Fruit fly (Drosophila melanogaster) whole organism, embryonic: ENCODE results near the gene bumpel.

ENCODE experiments used
- Blimp-1 ChIP-seq: fragments of 200-800 bp; sonication (Bioruptor generic); optimal IDR thresholded peaks from 3 replicates; lab custom pipeline; 2018; ENCODE audit warnings: missing biosample characterization, missing genetic modification characterization, mild to moderate bottlenecking, moderate library complexity, missing genetic modification reagents
- CG10366 ChIP-seq: fragments of 200-800 bp; sonication (Bioruptor generic); IDR thresholded peaks from 2 replicates; pipeline ENCODE4 v1.3.6; 2022; ENCODE audit warnings: missing biosample characterization, missing genetic modification characterization
- CG10654 ChIP-seq: fragments of 200-800 bp; sonication (Bioruptor generic); optimal IDR thresholded peaks from 2 replicates; lab custom pipeline; 2016; ENCODE audit warnings: missing biosample characterization, missing genetic modification characterization
- CG12219 ChIP-seq: fragments of 200-800 bp; sonication (Bioruptor generic); optimal IDR thresholded peaks from 3 replicates; lab custom pipeline; 2018; ENCODE audit warnings: missing biosample characterization, mild to moderate bottlenecking, missing genetic modification characterization
- CG12236 ChIP-seq: fragments of 200-800 bp; sonication (Bioruptor generic); optimal IDR thresholded peaks from 2 replicates; lab custom pipeline; 2016; ENCODE audit warnings: missing biosample characterization, missing genetic modification characterization
- CG13624 ChIP-seq: fragments of 200-800 bp; sonication (Bioruptor generic); optimal IDR thresholded peaks from 2 replicates; lab custom pipeline; 2016; ENCODE audit warnings: missing biosample characterization, missing genetic modification characterization
- CG14860 ChIP-seq: fragments of 200-800 bp; sonication (Bioruptor generic); IDR thresholded peaks from 3 replicates; pipeline ENCODE4 v1.3.6; 2022; ENCODE audit warnings: missing biosample characterization, missing genetic modification characterization; ENCODE audit not compliant: partially characterized antibody
- CG15269 ChIP-seq: fragments of 200-800 bp; sonication (Bioruptor generic); optimal IDR thresholded peaks from 2 replicates; lab custom pipeline; 2018; ENCODE audit warnings: missing biosample characterization, mild to moderate bottlenecking, missing genetic modification characterization, moderate library complexity
- CG17328 ChIP-seq: fragments of 200-800 bp; sonication (Bioruptor generic); IDR thresholded peaks from 2 replicates; pipeline ENCODE4 v1.3.6; 2022; ENCODE audit warnings: missing biosample characterization, missing genetic modification characterization
- CG17802 ChIP-seq: fragments of 200-800 bp; sonication (Bioruptor generic); optimal IDR thresholded peaks from 2 replicates; lab custom pipeline; 2018; ENCODE audit warnings: missing biosample characterization, mild to moderate bottlenecking, missing genetic modification characterization, moderate library complexity
- CG31224 ChIP-seq: fragments of 200-800 bp; sonication (Bioruptor generic); IDR thresholded peaks from 2 replicates; pipeline ENCODE4 v1.3.6; 2022; ENCODE audit warnings: missing biosample characterization, missing genetic modification characterization
- CG31365 ChIP-seq: fragments of 200-800 bp; sonication (Bioruptor generic); optimal IDR thresholded peaks from 2 replicates; lab custom pipeline; 2018; ENCODE audit warnings: missing biosample characterization, mild to moderate bottlenecking, missing genetic modification characterization
- CG3995 ChIP-seq: fragments of 200-800 bp; sonication (Bioruptor generic); optimal IDR thresholded peaks from 3 replicates; lab custom pipeline; 2016; ENCODE audit warnings: missing biosample characterization, missing genetic modification characterization
- CG4360 ChIP-seq: fragments of 200-800 bp; sonication (Bioruptor generic); IDR thresholded peaks from 2 replicates; pipeline ENCODE4 v1.3.6; 2022; ENCODE audit warnings: missing biosample characterization, missing genetic modification characterization
- CG6175 ChIP-seq: fragments of 200-800 bp; sonication (Bioruptor generic); IDR thresholded peaks from 3 replicates; pipeline ENCODE4 v1.3.6; 2022; ENCODE audit warnings: missing biosample characterization, missing genetic modification characterization
- CkIIα-i1 ChIP-seq: fragments of 200-800 bp; sonication (Bioruptor generic); IDR thresholded peaks from 2 replicates; pipeline ENCODE4 v1.3.6; 2022; ENCODE audit warnings: missing biosample characterization, missing genetic modification characterization
- Dek ChIP-seq: fragments of 200-800 bp; sonication (Bioruptor generic); optimal IDR thresholded peaks from 3 replicates; lab custom pipeline; 2019; ENCODE audit warnings: missing biosample characterization, mild to moderate bottlenecking, missing genetic modification characterization, moderate library complexity
- Doc3 ChIP-seq: fragments of 200-800 bp; sonication (Bioruptor generic); IDR thresholded peaks from 3 replicates; pipeline ENCODE4 v1.3.6; 2022; ENCODE audit warnings: missing biosample characterization, missing genetic modification characterization; ENCODE audit not compliant: partially characterized antibody
- E2f2 ChIP-seq: fragments of 200-800 bp; sonication (Bioruptor generic); IDR thresholded peaks from 2 replicates; pipeline ENCODE4 v1.3.6; 2022; ENCODE audit warnings: missing biosample characterization, missing genetic modification characterization
- Fer1 ChIP-seq: fragments of 200-800 bp; sonication (Bioruptor generic); optimal IDR thresholded peaks from 2 replicates; lab custom pipeline; 2017; ENCODE audit warnings: missing biosample characterization, mild to moderate bottlenecking, missing genetic modification characterization
- Hey ChIP-seq: fragments of 200-800 bp; sonication (Bioruptor generic); optimal IDR thresholded peaks from 3 replicates; lab custom pipeline; 2018; ENCODE audit warnings: missing biosample characterization, mild to moderate bottlenecking, missing genetic modification characterization
- Lhr ChIP-seq: fragments of 200-800 bp; sonication (Bioruptor generic); optimal IDR thresholded peaks from 3 replicates; lab custom pipeline; 2017; ENCODE audit warnings: mild to moderate bottlenecking, missing biosample characterization, missing genetic modification reagents, missing genetic modification characterization
- Meics ChIP-seq: fragments of 200-800 bp; sonication (Bioruptor generic); optimal IDR thresholded peaks from 2 replicates; lab custom pipeline; 2017; ENCODE audit warnings: missing biosample characterization, mild to moderate bottlenecking, missing genetic modification characterization
- NC2β ChIP-seq: fragments of 200-800 bp; sonication (Bioruptor generic); optimal IDR thresholded peaks from 2 replicates; lab custom pipeline; 2016; ENCODE audit warnings: missing biosample characterization, missing genetic modification characterization
- Nf-YA ChIP-seq: fragments of 200-800 bp; sonication (Bioruptor generic); IDR thresholded peaks from 2 replicates; pipeline ENCODE4 v1.3.6; 2022; ENCODE audit warnings: missing biosample characterization, missing genetic modification characterization
- Opbp ChIP-seq: fragments of 200-800 bp; sonication (Bioruptor generic); IDR thresholded peaks from 3 replicates; pipeline ENCODE4 v1.3.6; 2022; ENCODE audit warnings: missing biosample characterization, missing genetic modification characterization; ENCODE audit not compliant: partially characterized antibody
- Sox100B ChIP-seq: fragments of 200-800 bp; sonication (Bioruptor generic); optimal IDR thresholded peaks from 3 replicates; lab custom pipeline; 2018; ENCODE audit warnings: missing biosample characterization, mild to moderate bottlenecking, missing genetic modification characterization
- Sry-β ChIP-seq: fragments of 200-800 bp; sonication (Bioruptor generic); optimal IDR thresholded peaks from 2 replicates; lab custom pipeline; 2018; ENCODE audit warnings: missing biosample characterization, mild to moderate bottlenecking, missing genetic modification characterization, moderate library complexity
- TFAM ChIP-seq: fragments of 200-800 bp; sonication (Bioruptor generic); optimal IDR thresholded peaks from 2 replicates; lab custom pipeline; 2017; ENCODE audit warnings: missing biosample characterization, missing genetic modification characterization, inconsistent platforms
- abd-A ChIP-seq: fragments of 200-800 bp; sonication (Bioruptor generic); optimal IDR thresholded peaks from 3 replicates; lab custom pipeline; 2019; ENCODE audit warnings: missing biosample characterization, mild to moderate bottlenecking, missing genetic modification characterization, moderate library complexity
- aop ChIP-seq: fragments of 200-800 bp; sonication (Bioruptor generic); IDR thresholded peaks from 2 replicates; pipeline ENCODE4 v1.3.6; 2022; ENCODE audit warnings: missing biosample characterization, missing genetic modification characterization
- az2 ChIP-seq: fragments of 200-800 bp; sonication (Bioruptor generic); optimal IDR thresholded peaks from 3 replicates; lab custom pipeline; 2016; ENCODE audit warnings: missing biosample characterization, missing genetic modification characterization
- chif ChIP-seq, 2 experiments: fragments of 200-800 bp; sonication (Bioruptor generic); optimal IDR thresholded peaks; 3 replicates each; lab custom pipeline; 2016; ENCODE audit warnings: missing biosample characterization in 2 of 2, missing genetic modification characterization in 2 of 2
- cwo ChIP-seq: fragments of 200-800 bp; sonication (Bioruptor generic); optimal IDR thresholded peaks from 3 replicates; lab custom pipeline; 2017; ENCODE audit warnings: missing biosample characterization, missing genetic modification characterization, mild to moderate bottlenecking, moderate library complexity, missing genetic modification reagents
- da ChIP-seq: fragments of 200-800 bp; sonication (Bioruptor generic); optimal IDR thresholded peaks from 2 replicates; lab custom pipeline; 2016; ENCODE audit warnings: missing biosample characterization, missing genetic modification characterization
- esg ChIP-seq: fragments of 200-800 bp; sonication (Bioruptor generic); conservative IDR thresholded peaks from 2 replicates; pipeline ENCODE4 v1.3.6; 2022; ENCODE audit warnings: missing biosample characterization, missing genetic modification characterization
- ewg ChIP-seq: fragments of 200-800 bp; sonication (Bioruptor generic); optimal IDR thresholded peaks from 3 replicates; lab custom pipeline; 2017; ENCODE audit warnings: mild to moderate bottlenecking, missing biosample characterization, missing genetic modification reagents, missing genetic modification characterization
- ftz-f1 ChIP-seq: fragments of 200-800 bp; sonication (Bioruptor generic); optimal IDR thresholded peaks from 2 replicates; lab custom pipeline; 2016; ENCODE audit warnings: missing biosample characterization, missing genetic modification characterization
- h ChIP-seq: fragments of >200 bp; optimal IDR thresholded peaks from 2 replicates; lab custom pipeline; 2017
- ham ChIP-seq: fragments of 200-800 bp; sonication (Bioruptor generic); IDR thresholded peaks from 2 replicates; pipeline ENCODE4 v1.3.6; 2022; ENCODE audit warnings: missing biosample characterization, missing genetic modification characterization
- kni ChIP-seq: fragments of 200-800 bp; sonication (Bioruptor generic); optimal IDR thresholded peaks from 3 replicates; lab custom pipeline; 2017; ENCODE audit warnings: mild to moderate bottlenecking, missing biosample characterization, missing genetic modification reagents, missing genetic modification characterization
- pho ChIP-seq: fragments of 200-800 bp; sonication (Bioruptor generic); optimal IDR thresholded peaks from 2 replicates; lab custom pipeline; 2016; ENCODE audit warnings: missing biosample characterization, missing genetic modification characterization
- row ChIP-seq: fragments of 200-800 bp; sonication (Bioruptor generic); IDR thresholded peaks from 3 replicates; pipeline ENCODE4 v1.3.6; 2022; ENCODE audit warnings: missing biosample characterization, missing genetic modification characterization
- slbo ChIP-seq: fragments of 200-800 bp; sonication (Bioruptor generic); IDR thresholded peaks from 2 replicates; pipeline ENCODE4 v1.3.6; 2022; ENCODE audit warnings: missing biosample characterization, missing genetic modification characterization
- slou ChIP-seq: fragments of 200-800 bp; sonication (Bioruptor generic); optimal IDR thresholded peaks from 3 replicates; lab custom pipeline; 2016; ENCODE audit warnings: missing biosample characterization, missing genetic modification characterization
- sna ChIP-seq: fragments of 200-800 bp; sonication (Bioruptor generic); IDR thresholded peaks from 2 replicates; pipeline ENCODE4 v1.3.6; 2022; ENCODE audit warnings: missing biosample characterization, missing genetic modification characterization; ENCODE audit not compliant: partially characterized antibody
- tap ChIP-seq: fragments of 200-800 bp; optimal IDR thresholded peaks from 3 replicates; lab custom pipeline; 2019; ENCODE audit warnings: missing biosample characterization, mild to moderate bottlenecking, missing genetic modification characterization, moderate library complexity
- tll ChIP-seq, 2 experiments: fragments of 200-800 bp in 1 of 2; fragments of >200 bp in 1 of 2; sonication (Bioruptor generic) in 1 of 2; optimal IDR thresholded peaks; 2 replicates each; lab custom pipeline; 2017 to 2019; ENCODE audit warnings: missing biosample characterization in 2 of 2, missing genetic modification characterization in 2 of 2, mild to moderate bottlenecking in 1 of 2, moderate library complexity in 1 of 2
- zf30C ChIP-seq: fragments of 200-800 bp; sonication (Bioruptor generic); optimal IDR thresholded peaks from 3 replicates; lab custom pipeline; 2018; ENCODE audit warnings: missing biosample characterization, mild to moderate bottlenecking, missing genetic modification characterization

bumpel gene

DNA sequence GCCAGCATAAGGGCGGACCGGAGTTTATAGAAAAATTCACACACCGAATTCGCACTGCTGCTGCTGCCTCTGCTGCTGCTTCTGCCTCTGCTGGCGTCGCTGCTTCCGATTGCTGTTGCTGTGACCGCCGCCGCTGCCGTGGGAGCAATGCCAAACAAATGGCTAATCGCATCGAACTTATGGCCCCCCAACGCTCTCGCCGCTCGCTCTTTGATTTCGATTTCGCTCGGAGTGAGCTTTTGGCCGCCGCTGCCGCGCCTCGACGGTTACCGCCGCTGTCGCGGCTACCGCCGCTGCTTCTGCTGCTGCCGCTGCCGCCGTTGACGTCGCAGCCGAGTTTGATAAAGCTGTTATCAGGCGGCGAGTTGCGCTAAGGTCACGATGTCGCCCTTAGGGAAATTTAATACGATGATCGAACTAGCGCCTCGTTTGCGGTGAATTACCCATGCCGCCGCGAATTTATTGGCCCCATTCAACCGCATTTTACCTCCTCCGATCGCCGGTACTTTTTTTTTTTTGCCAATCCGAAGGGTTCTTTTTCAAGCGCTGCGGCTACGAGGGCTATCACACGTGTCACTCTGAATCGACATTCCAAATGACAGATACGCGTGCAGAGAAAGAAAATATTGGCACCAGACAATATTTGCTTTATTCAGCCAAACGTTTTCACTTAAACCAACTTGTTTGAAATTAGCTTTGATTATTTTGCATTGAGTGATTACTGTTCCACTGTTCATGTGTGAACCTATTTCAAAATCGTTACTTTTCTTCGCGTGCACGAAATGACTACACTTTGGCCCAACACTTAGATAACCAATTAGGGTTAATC, 39.8 kb upstream of the bumpel start (continued):
- TF ChIP-seq zf30C (GFP tag; lab: Kevin White, UChicago) (no peak), CG17802 (tag; lab: Kevin White, UChicago) (peak; percentile 15), az2 (GFP tag; lab: Kevin White, UChicago) (peak; percentile 38), CG14860 (GFP tag; lab: Robert Waterston, UW) (no peak), CG12236 (GFP tag; lab: Kevin White, UChicago) (peak; percentile 17), Meics (GFP tag; lab: Kevin White, UChicago) (peak; percentile 77), Hey (no peak), row (GFP tag; lab: Robert Waterston, UW) (peak; percentile 90), Doc3 (GFP tag; lab: Robert Waterston, UW) (no peak), Fer1 (GFP tag; lab: Kevin White, UChicago) (peak; percentile 53), CG12219 (GFP tag; lab: Kevin White, UChicago) (peak; percentile 49), TFAM (GFP tag; lab: Kevin White, UChicago) (no peak), cwo (peak; percentile 85), CG3995 (peak; percentile 55), aop (GFP tag; lab: Robert Waterston, UW) (no peak), ewg (GFP tag; lab: Kevin White, UChicago) (peak; percentile 26), esg (GFP tag; lab: Robert Waterston, UW) (peak; percentile 78), abd-A (tag; lab: Kevin White, UChicago) (no peak), CG17328 (GFP tag; lab: Robert Waterston, UW) (peak; percentile 67), CG6175 (GFP tag; lab: Robert Waterston, UW) (peak; percentile 62; the same call in 2 of the 3 replicates), da (GFP tag; lab: Kevin White, UChicago) (no peak), h (lab: Kevin White, UChicago) (no peak), ftz-f1 (GFP tag; lab: Kevin White, UChicago) (no peak), Dek (tag; lab: Kevin White, UChicago) (peak; percentile 35), Sry-β (no peak), CG15269 (peak; percentile 72), slbo (GFP tag; lab: Robert Waterston, UW) (peak; percentile 91), Blimp-1 (GFP tag; lab: Kevin White, UChicago) (peak; percentile 64), Sox100B (GFP tag; lab: Kevin White, UChicago) (peak; percentile 31), NC2β (GFP tag; lab: Kevin White, UChicago) (peak; percentile 34), tap (tag; lab: Kevin White, UChicago) (peak; percentile 45), ham (peak; percentile 69; the same call in 1 of the 2 replicates), Nf-YA (peak; percentile 70; the same call in 1 of the 2 replicates), tll (GFP tag; optimal IDR thresholded peaks at IDR 0.05; lab: Kevin White, UChicago) (no peak), kni (GFP tag; lab: Kevin White, UChicago) (no peak), CG4360 (GFP tag; lab: Robert Waterston, UW) (no peak), E2f2 (GFP tag; lab: Robert Waterston, UW) (peak; percentile 48; the same call in 1 of the 2 replicates), pho (peak; percentile 46), slou (GFP tag; lab: Kevin White, UChicago) (no peak), Lhr (no peak), CG13624 (GFP tag; lab: Kevin White, UChicago) (peak; percentile 14), CG31365 (tag; lab: Kevin White, UChicago) (peak; percentile 5), Opbp (GFP tag; lab: Robert Waterston, UW) (no peak), CG10366 (GFP tag; lab: Robert Waterston, UW) (peak; percentile 77), CG31224 (peak; percentile 68; the same call in 1 of the 2 replicates), CG10654 (GFP tag; lab: Kevin White, UChicago) (peak; percentile 65), sna (GFP tag; lab: Robert Waterston, UW) (no peak), CkIIα-i1 (GFP tag; lab: Robert Waterston, UW) (no peak), chif (GFP tag; optimal IDR thresholded peaks at IDR 0.05; lab: Kevin White, UChicago) (peak; percentile 20 to 63)
